Worm (Caenorhabditis elegans) whole organism, early embryonic: Measurements from ENCODE around the gene fut-4.

Experiments used
- B0310.2 ChIP-seq: sonication (generic microtip); optimal IDR thresholded peaks from 2 replicates; lab custom pipeline; 2016; ENCODE audit warnings: mild to moderate bottlenecking, missing genetic modification characterization, missing compliant biosample characterization
- F13C5.2 ChIP-seq: sonication (generic microtip); optimal IDR thresholded peaks from 2 replicates; lab custom pipeline; 2017; ENCODE audit warnings: mild to moderate bottlenecking, missing genetic modification characterization, inconsistent platforms, missing compliant biosample characterization
- aly-1 ChIP-seq: sonication (generic microtip); optimal IDR thresholded peaks from 2 replicates; lab custom pipeline; 2016; ENCODE audit warnings: missing genetic modification characterization, missing compliant biosample characterization
- ama-1 ChIP-seq: fragments of 150-350 bp; optimal IDR thresholded peaks from 2 replicates; lab custom pipeline; 2014
- ceh-13 ChIP-seq: fragments of 200-800 bp; sonication (Bioruptor generic); optimal IDR thresholded peaks from 2 replicates; lab custom pipeline; 2018; ENCODE audit warnings: mild to moderate bottlenecking, missing genetic modification characterization, missing compliant biosample characterization
- ceh-36 ChIP-seq: sonication (generic microtip); optimal IDR thresholded peaks from 2 replicates; lab custom pipeline; 2016; ENCODE audit warnings: missing genetic modification characterization, inconsistent platforms, missing compliant biosample characterization
- ets-7 ChIP-seq: sonication (generic microtip); optimal IDR thresholded peaks from 2 replicates; lab custom pipeline; 2016; ENCODE audit warnings: missing genotype, missing genetic modification characterization, missing compliant biosample characterization
- flt-1 ChIP-seq: fragments of 200-800 bp; sonication (Bioruptor generic); IDR thresholded peaks from 2 replicates; pipeline ENCODE4 v1.3.6; 2022; ENCODE audit warnings: missing genetic modification characterization, missing compliant biosample characterization
- hmbx-1 ChIP-seq: sonication (generic microtip); optimal IDR thresholded peaks from 2 replicates; lab custom pipeline; 2016; ENCODE audit warnings: mild to moderate bottlenecking, missing genetic modification characterization, missing compliant biosample characterization
- hmg-4 ChIP-seq: fragments of 200-800 bp; sonication (Bioruptor generic); optimal IDR thresholded peaks from 2 replicates; lab custom pipeline; 2018; ENCODE audit warnings: mild to moderate bottlenecking, missing genetic modification characterization, missing compliant biosample characterization
- hnd-1 ChIP-seq: sonication (generic microtip); optimal IDR thresholded peaks from 2 replicates; lab custom pipeline; 2016; ENCODE audit warnings: missing genetic modification characterization, missing compliant biosample characterization
- pes-1 ChIP-seq: fragments of 200-800 bp; sonication (Bioruptor generic); IDR thresholded peaks from 2 replicates; pipeline ENCODE4 v1.3.6; 2022; ENCODE audit warnings: missing genetic modification reagents, missing genetic modification characterization, missing compliant biosample characterization
- sea-1 ChIP-seq: fragments of 200-800 bp; sonication (Bioruptor generic); conservative IDR thresholded peaks from 2 replicates; pipeline ENCODE4 v1.3.6; 2022; ENCODE audit warnings: missing genetic modification characterization, missing compliant biosample characterization
- tbx-11 ChIP-seq: fragments of 200-800 bp; sonication (Bioruptor generic); IDR thresholded peaks from 2 replicates; pipeline ENCODE4 v1.3.6; 2022; ENCODE audit warnings: missing genetic modification characterization, missing compliant biosample characterization
- tbx-37 ChIP-seq: fragments of 200-800 bp; sonication (Bioruptor generic); conservative IDR thresholded peaks from 2 replicates; pipeline ENCODE4 v1.3.6; 2022; ENCODE audit warnings: missing genetic modification reagents, missing genetic modification characterization, missing compliant biosample characterization
- tra-4 ChIP-seq: sonication (generic microtip); optimal IDR thresholded peaks from 2 replicates; lab custom pipeline; 2017; ENCODE audit warnings: missing genetic modification characterization, missing compliant biosample characterization

Gene fut-4

DNA sequence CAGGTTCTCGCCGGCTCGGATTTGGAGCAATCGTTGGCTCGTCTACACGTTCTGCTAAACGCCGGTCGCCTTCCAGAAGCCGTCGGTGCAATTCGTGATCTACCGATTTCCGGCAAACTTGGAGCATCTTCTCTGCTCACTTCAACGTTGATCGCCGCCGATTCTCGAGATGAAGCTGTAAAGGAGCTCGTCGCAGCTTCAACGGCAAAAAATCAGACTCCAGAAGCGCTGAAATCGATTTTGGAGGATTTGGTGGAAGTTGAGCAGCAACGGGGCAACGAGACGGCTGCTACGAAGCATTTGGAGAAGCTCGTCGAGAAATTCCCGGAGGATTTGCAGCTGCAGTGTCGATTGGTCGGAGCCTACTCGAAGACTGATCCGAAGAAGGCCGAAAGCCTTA lies 30.6 kb downstream of the fut-4 start:
- TF ChIP-seq tra-4 (no peak), sea-1 (no peak), ets-7 (no peak), ama-1 (no peak), F13C5.2 (tag; lab: Kevin White, UChicago) (no peak), hnd-1 (no peak), tbx-11 (no peak), aly-1 (tag; lab: Kevin White, UChicago) (no peak), ceh-36 (tag; lab: Kevin White, UChicago) (no peak), pes-1 (GFP tag; lab: Robert Waterston, UW) (no peak), tbx-37 (GFP tag; lab: Robert Waterston, UW) (no peak)

DNA sequence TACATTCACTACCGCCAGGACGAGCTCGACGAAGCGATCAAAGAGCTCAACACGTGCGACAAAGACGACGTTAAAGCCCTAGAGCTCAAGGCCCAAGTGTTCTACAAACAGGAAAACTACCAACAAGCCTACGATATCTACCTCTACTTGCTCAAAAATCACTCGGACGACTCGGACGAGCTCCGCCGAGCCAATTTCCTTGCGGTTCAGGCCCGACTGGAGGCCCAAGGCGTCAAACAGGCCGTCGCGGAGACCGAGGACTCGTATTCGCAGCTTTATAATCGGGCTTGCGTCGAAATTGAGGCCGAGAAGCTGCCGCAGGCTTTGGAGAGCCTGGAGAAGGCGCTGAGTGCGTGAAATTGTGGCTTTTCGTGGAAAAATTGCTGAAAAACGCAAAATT lies 34.5 kb downstream of the fut-4 start:
- TF ChIP-seq hmbx-1 (tag; lab: Kevin White, UChicago) (no peak), ama-1 (no peak), B0310.2 (tag; lab: Kevin White, UChicago) (no peak), F13C5.2 (tag; lab: Kevin White, UChicago) (no peak), ets-7 (no peak), pes-1 (GFP tag; lab: Robert Waterston, UW) (no peak), tbx-37 (GFP tag; lab: Robert Waterston, UW) (no peak), ceh-13 (GFP tag; lab: Kevin White, UChicago) (no peak)

DNA sequence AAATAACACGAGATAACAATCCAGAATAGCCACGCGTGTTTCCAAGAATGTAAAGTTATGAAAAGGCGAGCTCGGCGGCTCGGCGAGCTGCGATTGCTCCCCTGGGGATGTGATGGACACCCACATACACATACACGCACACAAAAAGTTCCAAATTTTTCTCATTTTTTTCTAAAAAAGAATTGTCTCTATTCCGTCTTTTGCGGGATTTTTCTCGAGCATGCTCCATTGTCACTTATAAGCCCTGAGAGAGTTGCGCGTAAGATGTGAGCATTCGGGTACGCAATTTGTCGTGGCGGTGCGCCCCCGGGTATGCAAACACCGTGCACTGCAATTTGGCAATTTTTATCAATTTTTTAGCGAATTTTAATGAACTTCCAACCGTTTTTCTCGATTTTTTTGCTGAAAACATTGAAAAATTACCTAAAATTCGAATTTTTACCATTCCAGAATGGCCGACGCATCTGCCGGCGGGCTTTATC lies 35.3 kb downstream of the fut-4 start, which contains the start of the genes F08D12.12 and srpa-72:
TSS of gene F08D12.12 (minus strand) at position 51 of the 482 bp plus-strand sequence.
TSS of gene srpa-72 (plus strand) at position 451 of the 482 bp plus-strand sequence.
- no peak for TF ChIP-seq flt-1 (GFP tag; lab: Robert Waterston, UW)
- TF ChIP-seq ama-1 = no peak
- TF ChIP-seq tbx-37 (GFP tag; lab: Robert Waterston, UW) = no peak
- peak; percentile 46 for TF ChIP-seq F13C5.2 (tag; lab: Kevin White, UChicago)

DNA sequence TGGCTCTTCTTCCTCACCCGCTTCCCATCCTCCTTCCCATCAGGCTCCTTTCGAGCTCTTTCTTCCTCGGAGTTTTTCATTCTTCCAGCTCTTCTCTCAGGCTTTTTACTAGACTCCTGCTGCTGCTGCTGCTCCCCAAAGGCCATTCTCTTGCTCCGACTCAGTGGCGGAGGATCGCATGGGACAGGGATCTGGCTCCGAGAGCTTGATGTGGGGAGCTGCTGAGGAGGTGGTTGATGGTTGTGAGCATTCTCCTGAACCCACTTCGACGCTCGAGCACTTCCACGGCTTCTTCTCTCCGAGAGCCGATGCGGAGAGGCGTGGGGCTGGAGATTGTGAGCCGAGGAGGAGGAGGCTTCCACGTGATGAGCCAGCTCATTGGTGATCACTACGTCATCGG lies 36.5 kb downstream of the fut-4 start:
- no peak for TF ChIP-seq F13C5.2 (tag; lab: Kevin White, UChicago)
- TF ChIP-seq ama-1 = no peak
- TF ChIP-seq tra-4 = no peak
- TF ChIP-seq ets-7 = no peak

DNA sequence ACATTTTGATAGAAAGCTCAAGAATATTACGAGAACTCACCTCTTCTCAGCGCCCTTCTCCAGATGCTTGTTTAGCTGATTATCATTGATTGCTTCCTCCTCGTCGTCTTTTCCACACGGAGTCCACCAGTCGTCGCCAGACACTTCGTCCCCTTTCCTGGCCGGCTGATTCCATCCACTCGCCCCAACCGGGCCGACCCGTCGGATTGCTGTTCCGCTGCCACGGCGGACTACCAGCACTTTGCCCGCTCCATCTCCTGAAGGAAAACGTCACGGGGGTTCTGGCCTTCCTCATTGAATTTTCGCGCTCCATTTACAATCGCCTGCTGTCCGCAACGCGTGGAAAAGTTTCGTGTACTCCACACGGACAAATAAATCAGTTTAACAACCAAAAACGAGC lies 39.0 kb downstream of the fut-4 start:
- TF ChIP-seq ets-7 (no peak), tra-4 (no peak), tbx-37 (GFP tag; lab: Robert Waterston, UW) (no peak), hmbx-1 (tag; lab: Kevin White, UChicago) (no peak), pes-1 (GFP tag; lab: Robert Waterston, UW) (no peak), tbx-11 (no peak), aly-1 (tag; lab: Kevin White, UChicago) (no peak), B0310.2 (tag; lab: Kevin White, UChicago) (no peak), F13C5.2 (tag; lab: Kevin White, UChicago) (no peak), ama-1 (no peak), ceh-13 (GFP tag; lab: Kevin White, UChicago) (no peak), ceh-36 (tag; lab: Kevin White, UChicago) (no peak)

DNA sequence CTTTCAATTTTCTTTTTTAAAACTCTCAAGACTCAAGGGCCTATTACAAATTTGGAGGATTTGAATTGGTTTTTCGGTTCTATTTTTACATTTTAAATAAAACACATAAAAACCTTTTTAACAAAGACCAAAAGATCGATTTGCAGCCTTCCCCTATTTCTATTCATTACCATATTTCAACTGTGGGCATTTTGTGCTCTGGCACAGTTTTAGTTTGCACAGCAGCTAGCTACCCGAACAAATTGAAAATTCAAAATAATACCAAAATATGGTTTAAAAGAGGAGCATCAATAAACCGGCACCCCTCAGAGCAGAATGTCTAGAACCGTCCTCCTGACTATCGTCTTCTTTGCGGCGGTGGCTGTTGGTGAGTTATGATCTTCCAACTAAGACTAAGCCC lies 41.0 kb downstream of the fut-4 start, which contains the start of gene F08D12.2:
TSS of gene F08D12.2 (plus strand) at position 301 of the 400 bp plus-strand sequence.
- no peak for TF ChIP-seq ceh-13 (GFP tag; lab: Kevin White, UChicago)
- TF ChIP-seq tbx-11 = no peak
- no peak for TF ChIP-seq aly-1 (tag; lab: Kevin White, UChicago)
- no peak for TF ChIP-seq B0310.2 (tag; lab: Kevin White, UChicago)
- TF ChIP-seq ceh-36 (tag; lab: Kevin White, UChicago) = no peak

DNA sequence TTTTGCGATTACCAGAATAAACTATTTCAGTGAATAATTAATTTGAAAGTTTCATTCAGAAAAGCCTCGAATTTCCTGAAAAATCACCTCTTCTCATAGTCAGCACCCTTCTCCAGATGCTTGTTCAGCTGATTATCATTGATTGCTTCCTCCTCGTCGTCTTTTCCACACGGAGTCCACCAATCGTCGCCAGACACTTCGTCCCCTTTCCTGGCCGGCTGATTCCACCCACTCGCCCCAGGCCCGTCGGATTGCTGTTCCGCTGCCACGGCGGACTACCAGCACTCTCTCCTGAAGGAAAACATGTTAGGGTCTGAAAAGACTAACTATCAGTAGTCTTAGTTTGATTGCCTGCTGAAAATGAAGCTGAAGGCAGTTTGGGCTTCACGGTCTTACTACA lies 41.5 kb downstream of the fut-4 start:
- TF ChIP-seq F13C5.2 (tag; lab: Kevin White, UChicago) = no peak
- TF ChIP-seq hnd-1 = no peak
- no peak for TF ChIP-seq B0310.2 (tag; lab: Kevin White, UChicago)
- no peak for TF ChIP-seq ets-7
- no peak for TF ChIP-seq flt-1 (GFP tag; lab: Robert Waterston, UW)

DNA sequence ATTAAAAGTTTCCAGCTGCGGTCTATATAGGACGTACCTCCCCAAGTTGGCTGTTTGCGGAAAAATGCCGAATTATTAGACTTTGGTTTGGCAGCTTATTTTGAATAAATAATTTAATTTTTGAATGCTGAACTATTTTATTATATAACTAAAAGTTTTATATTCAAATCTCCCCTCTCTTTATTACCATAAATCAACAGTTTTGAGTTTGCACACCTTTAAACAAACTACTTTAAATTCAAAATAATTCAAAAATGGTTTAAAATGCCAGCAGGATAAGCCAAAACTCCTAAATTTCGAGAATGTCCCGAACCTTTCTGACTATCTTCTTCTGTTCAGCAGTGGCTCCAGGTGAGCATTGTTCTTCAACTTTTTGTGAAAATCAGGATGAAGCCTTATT lies 43.1 kb downstream of the fut-4 start, which contains the start of gene F08D12.3:
TSS of gene F08D12.3 (plus strand) at position 301 of the 400 bp plus-strand sequence.
- TF ChIP-seq aly-1 (tag; lab: Kevin White, UChicago) (no peak), ama-1 (no peak), pes-1 (GFP tag; lab: Robert Waterston, UW) (no peak), ceh-36 (tag; lab: Kevin White, UChicago) (no peak), F13C5.2 (tag; lab: Kevin White, UChicago) (no peak), flt-1 (GFP tag; lab: Robert Waterston, UW) (no peak), B0310.2 (tag; lab: Kevin White, UChicago) (no peak), hmbx-1 (tag; lab: Kevin White, UChicago) (no peak), hmg-4 (no peak), ets-7 (no peak)

DNA sequence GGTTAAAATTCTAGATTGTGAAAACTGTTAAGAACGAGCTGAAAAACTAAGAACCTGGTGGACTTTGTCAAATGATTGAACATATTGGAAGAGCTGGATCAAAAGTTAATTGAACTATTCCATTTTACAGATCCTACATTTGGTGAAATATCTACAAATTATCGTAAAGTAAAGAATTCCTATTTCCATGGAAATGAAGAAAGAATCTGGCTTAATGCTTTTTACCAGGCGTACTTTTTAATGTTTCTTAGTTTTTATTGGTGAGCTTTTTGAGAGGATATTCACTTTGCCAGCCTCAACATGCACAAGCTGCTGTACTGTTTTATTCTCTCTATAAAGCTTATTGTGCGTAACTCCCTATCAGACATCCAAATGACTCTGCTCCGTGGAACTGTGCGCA lies 44.5 kb downstream of the fut-4 start, which contains the start of gene F08D12.4:
TSS of gene F08D12.4 (plus strand) at position 301 of the 400 bp plus-strand sequence.
- TF ChIP-seq B0310.2 (tag; lab: Kevin White, UChicago) = no peak
- no peak for TF ChIP-seq sea-1
- no peak for TF ChIP-seq tbx-11
- no peak for TF ChIP-seq ama-1
- no peak for TF ChIP-seq hmg-4
- TF ChIP-seq F13C5.2 (tag; lab: Kevin White, UChicago) = no peak
- no peak for TF ChIP-seq hmbx-1 (tag; lab: Kevin White, UChicago)
- TF ChIP-seq pes-1 (GFP tag; lab: Robert Waterston, UW) = no peak
- no peak for TF ChIP-seq ets-7
